Worm (Caenorhabditis elegans): ENCODE data around the gene F07G11.2.
"Not testable (repeated sequence)": the region's sequence is repeated elsewhere in the genome, so short reads cannot be mapped to it uniquely, and the experiment has no call there.

F07G11.2 gene

ce11 chrV:7304506-7304905 lies at the start of gene F07G11.2:
TSS of gene F07G11.2 (plus strand) at chrV:7304806.
- TF ChIP-seq tbx-2, ztf-11, mdl-1 (tag; optimal IDR thresholded peaks at IDR 0.05): not testable (repeated sequence)

ce11 chrV:7255095-7255494 lies 49.5 kb upstream of the F07G11.2 start, which contains the start of gene C05C8.8:
TSS of gene C05C8.8 (minus strand) at chrV:7255195.
- no peak for TF ChIP-seq pha-4 (tag; optimal IDR thresholded peaks at IDR 0.05)
- no peak for TF ChIP-seq unc-39 (tag; optimal IDR thresholded peaks at IDR 0.05)
- TF ChIP-seq ceh-9 (tag; optimal IDR thresholded peaks at IDR 0.05): no peak
- TF ChIP-seq egl-5 (tag; optimal IDR thresholded peaks at IDR 0.05): no peak
- no peak for TF ChIP-seq lin-15B (tag; optimal IDR thresholded peaks at IDR 0.05)
- TF ChIP-seq ceh-16 (tag; optimal IDR thresholded peaks at IDR 0.05): no peak
- TF ChIP-seq jun-1 (tag; optimal IDR thresholded peaks at IDR 0.05): no peak
- no peak for TF ChIP-seq ama-1 (optimal IDR thresholded peaks at IDR 0.05)
- no peak for TF ChIP-seq fkh-10 (GFP tag; optimal IDR thresholded peaks at IDR 0.05)
- TF ChIP-seq nhr-11 (tag; optimal IDR thresholded peaks at IDR 0.05): no peak
- no peak for TF ChIP-seq ZK546.5 (tag; optimal IDR thresholded peaks at IDR 0.05)
- no peak for TF ChIP-seq elt-3 (tag; optimal IDR thresholded peaks at IDR 0.05)
- TF ChIP-seq fkh-2 (tag; optimal IDR thresholded peaks at IDR 0.05): no peak
- no peak for TF ChIP-seq nhr-23 (tag; optimal IDR thresholded peaks at IDR 0.05)
- TF ChIP-seq nhr-25 (tag; optimal IDR thresholded peaks at IDR 0.05): no peak
- TF ChIP-seq skn-1 (tag; optimal IDR thresholded peaks at IDR 0.05): no peak
- no peak for TF ChIP-seq egl-27 (tag; optimal IDR thresholded peaks at IDR 0.05)
- no peak for TF ChIP-seq nhr-77 (tag; optimal IDR thresholded peaks at IDR 0.05)
- no peak for TF ChIP-seq aly-2 (tag; optimal IDR thresholded peaks at IDR 0.05)

ce11 chrV:7258965-7259364 lies 45.6 kb upstream of the F07G11.2 start, which contains the start of gene C13A2.12:
TSS of gene C13A2.12 (plus strand) at chrV:7259265.
- TF ChIP-seq nfya-1 (tag; optimal IDR thresholded peaks at IDR 0.05; ENCODE audit: insufficient read depth): no peak
- TF ChIP-seq aly-2 (tag; optimal IDR thresholded peaks at IDR 0.05): no peak
- TF ChIP-seq elt-3 (tag; optimal IDR thresholded peaks at IDR 0.05): no peak
- TF ChIP-seq sea-2 (GFP tag; optimal IDR thresholded peaks at IDR 0.05): no peak
- no peak for TF ChIP-seq nhr-43 (tag; optimal IDR thresholded peaks at IDR 0.05; ENCODE audit: poor library complexity, severe bottlenecking)
- no peak for TF ChIP-seq elt-1 (tag; optimal IDR thresholded peaks at IDR 0.05)
- TF ChIP-seq daf-12 (tag; optimal IDR thresholded peaks at IDR 0.05): no peak
- no peak for TF ChIP-seq nhr-25 (tag; optimal IDR thresholded peaks at IDR 0.05)

ce11 chrV:7264042-7264441 lies 40.6 kb upstream of the F07G11.2 start, which contains the start of gene C13A2.9:
TSS of gene C13A2.9 (minus strand) at chrV:7264142.
- TF ChIP-seq fkh-10 (GFP tag; optimal IDR thresholded peaks at IDR 0.05) (no peak), zag-1 (tag; optimal IDR thresholded peaks at IDR 0.05) (no peak)

- TF ChIP-seq elt-2 (tag; optimal IDR thresholded peaks at IDR 0.05): no peak
- no peak for TF ChIP-seq mml-1 (tag; optimal IDR thresholded peaks at IDR 0.05)
- no peak for TF ChIP-seq nhr-12 (tag; optimal IDR thresholded peaks at IDR 0.05)
- TF ChIP-seq nfya-1 (tag; optimal IDR thresholded peaks at IDR 0.05; ENCODE audit: insufficient read depth): no peak
- TF ChIP-seq lin-15B (tag; optimal IDR thresholded peaks at IDR 0.05): no peak
- no peak for TF ChIP-seq nhr-23 (tag; optimal IDR thresholded peaks at IDR 0.05)
- no peak for TF ChIP-seq daf-12 (tag; optimal IDR thresholded peaks at IDR 0.05)
- no peak for TF ChIP-seq pqm-1 (tag; optimal IDR thresholded peaks at IDR 0.05)
- TF ChIP-seq jun-1 (tag; optimal IDR thresholded peaks at IDR 0.05): no peak
- no peak for TF ChIP-seq ZK546.5 (tag; optimal IDR thresholded peaks at IDR 0.05)
- no peak for TF ChIP-seq skn-1 (tag; optimal IDR thresholded peaks at IDR 0.05)
- TF ChIP-seq ceh-28 (tag; optimal IDR thresholded peaks at IDR 0.05): no peak
- TF ChIP-seq egl-27 (tag; optimal IDR thresholded peaks at IDR 0.05): no peak
- TF ChIP-seq zag-1 (tag; optimal IDR thresholded peaks at IDR 0.05): no peak
- no peak for TF ChIP-seq snpc-4 (tag; optimal IDR thresholded peaks at IDR 0.05)
- TF ChIP-seq hmg-11 (tag; optimal IDR thresholded peaks at IDR 0.05): no peak
- no peak for TF ChIP-seq nhr-77 (tag; optimal IDR thresholded peaks at IDR 0.05)
- TF ChIP-seq unc-39 (tag; optimal IDR thresholded peaks at IDR 0.05): no peak
- TF ChIP-seq R02D3.7 (tag; optimal IDR thresholded peaks at IDR 0.05): no peak
These were observed 38.6 kb upstream of the F07G11.2 start, which contains the start of gene C13A2.7 for ce11 chrV:7266021-7266420. TSS of gene C13A2.7 (plus strand) at chrV:7266321.
